Worm (Caenorhabditis elegans) whole organism, L1 larva: ENCODE measurements around the gene F47C12.8.

Experiments
- C34B4.2 ChIP-seq: sonication (generic microtip); optimal IDR thresholded peaks from 2 replicates; lab custom pipeline; 2017; ENCODE audit warnings: mild to moderate bottlenecking, missing genetic modification characterization, missing compliant biosample characterization
- F16B12.6 ChIP-seq: fragments of 150-350 bp; optimal IDR thresholded peaks from 2 replicates; lab custom pipeline; 2014; ENCODE audit warnings: missing biosample characterization, missing genetic modification characterization
- aha-1 ChIP-seq: fragments of 150-350 bp; optimal IDR thresholded peaks from 2 replicates; lab custom pipeline; 2014; ENCODE audit warnings: missing biosample characterization, missing genetic modification characterization
- alr-1 ChIP-seq: fragments of 200-800 bp; sonication (Bioruptor generic); optimal IDR thresholded peaks from 2 replicates; lab custom pipeline; 2018; ENCODE audit warnings: borderline replicate concordance, mild to moderate bottlenecking, missing genetic modification characterization, missing compliant biosample characterization
- ceh-88 ChIP-seq: fragments of 200-800 bp; sonication (Bioruptor generic); IDR thresholded peaks from 2 replicates; pipeline ENCODE4 v1.3.6; 2022; ENCODE audit warnings: missing genetic modification characterization, missing compliant biosample characterization
- dpl-1 ChIP-seq, 3 experiments: fragments of 150-350 bp in 2 of 3; sonication (generic microtip) in 1 of 3; optimal IDR thresholded peaks; 2 replicates each; lab custom pipeline; 2014 to 2017; ENCODE audit warnings: missing biosample characterization in 3 of 3, missing genetic modification characterization in 3 of 3, missing genetic modification reagents in 3 of 3
- efl-1 ChIP-seq, 4 experiments: fragments of 150-350 bp; optimal IDR thresholded peaks in 3 of 4; peaks in 1 of 4; 1 replicate in 1 of 4; 2 replicates in 3 of 4; lab custom pipeline; 2014; ENCODE audit warnings: missing biosample characterization in 2 of 4, missing genetic modification characterization in 2 of 4, missing genetic modification reagents in 2 of 4
- efl-3 ChIP-seq: fragments of 200-800 bp; sonication (Bioruptor generic); optimal IDR thresholded peaks from 2 replicates; lab custom pipeline; 2018; ENCODE audit warnings: mild to moderate bottlenecking, missing genetic modification characterization, missing compliant biosample characterization
- egl-13 ChIP-seq: sonication (generic microtip); optimal IDR thresholded peaks from 2 replicates; lab custom pipeline; 2016; ENCODE audit warnings: missing genotype, missing genetic modification reagents, missing genetic modification characterization, missing compliant biosample characterization
- elt-2 ChIP-seq: sonication (generic microtip); optimal IDR thresholded peaks from 2 replicates; lab custom pipeline; 2016; ENCODE audit warnings: missing genetic modification characterization, mild to moderate bottlenecking, inconsistent platforms, missing compliant biosample characterization, missing genetic modification reagents
- ets-5 ChIP-seq: fragments of 200-800 bp; sonication (Bioruptor generic); IDR thresholded peaks from 2 replicates; pipeline ENCODE4 v1.3.6; 2022; ENCODE audit warnings: missing genetic modification characterization, missing compliant biosample characterization
- fkh-10 ChIP-seq: sonication (generic microtip); optimal IDR thresholded peaks from 2 replicates; lab custom pipeline; 2017; ENCODE audit warnings: missing biosample characterization, missing genetic modification reagents, missing genetic modification characterization
- fkh-4 ChIP-seq: sonication (generic microtip); optimal IDR thresholded peaks from 2 replicates; lab custom pipeline; 2016; ENCODE audit warnings: missing compliant biosample characterization, missing genetic modification characterization, borderline replicate concordance
- fos-1 ChIP-seq: fragments of 150-350 bp; optimal IDR thresholded peaks from 2 replicates; lab custom pipeline; 2014; ENCODE audit warnings: missing biosample characterization, missing genetic modification characterization
- hlh-17 ChIP-seq: fragments of 200-800 bp; sonication (Bioruptor generic); optimal IDR thresholded peaks from 2 replicates; lab custom pipeline; 2018; ENCODE audit warnings: missing genetic modification characterization, mild to moderate bottlenecking, missing compliant biosample characterization, moderate library complexity, borderline replicate concordance
- hlh-4 ChIP-seq: sonication (generic microtip); optimal IDR thresholded peaks from 2 replicates; lab custom pipeline; 2016; ENCODE audit warnings: mild to moderate bottlenecking, missing genetic modification characterization, missing compliant biosample characterization
- hpl-2 ChIP-seq: fragments of 150-350 bp; optimal IDR thresholded peaks from 2 replicates; lab custom pipeline; 2014; ENCODE audit warnings: missing biosample characterization, missing genetic modification reagents, missing genetic modification characterization
- irx-1 ChIP-seq: sonication (generic microtip); optimal IDR thresholded peaks from 2 replicates; lab custom pipeline; 2016; ENCODE audit warnings: missing genetic modification characterization, missing compliant biosample characterization
- isw-1 ChIP-seq: fragments of 200-800 bp; sonication (Bioruptor generic); IDR thresholded peaks from 2 replicates; pipeline ENCODE4 v1.3.6; 2022; ENCODE audit warnings: missing genetic modification characterization, missing compliant biosample characterization
- jun-1 ChIP-seq: fragments of 150-350 bp; optimal IDR thresholded peaks from 2 replicates; lab custom pipeline; 2014; ENCODE audit warnings: missing biosample characterization, missing genetic modification reagents, missing genetic modification characterization
- lin-13 ChIP-seq: fragments of 150-350 bp; optimal IDR thresholded peaks from 2 replicates; lab custom pipeline; 2014; ENCODE audit warnings: missing biosample characterization, missing genetic modification reagents, missing genetic modification characterization
- lin-14 ChIP-seq: fragments of 200-800 bp; sonication (Bioruptor generic); optimal IDR thresholded peaks from 2 replicates; lab custom pipeline; 2018; ENCODE audit warnings: mild to moderate bottlenecking, missing genetic modification characterization, moderate library complexity, missing compliant biosample characterization
- lin-35 ChIP-seq, 2 experiments: fragments of 150-350 bp; optimal IDR thresholded peaks; 2 replicates each; lab custom pipeline; 2014; ENCODE audit warnings: missing biosample characterization in 2 of 2, missing genetic modification characterization in 2 of 2, missing genetic modification reagents in 2 of 2
- lin-39 ChIP-seq: fragments of 150-350 bp; optimal IDR thresholded peaks from 2 replicates; lab custom pipeline; 2014; ENCODE audit warnings: missing biosample characterization, missing genetic modification reagents, missing genetic modification characterization
- mab-9 ChIP-seq: fragments of 200-800 bp; sonication (Bioruptor generic); IDR thresholded peaks from 2 replicates; pipeline ENCODE4 v1.3.6; 2022; ENCODE audit warnings: missing genetic modification reagents, missing genetic modification characterization, missing compliant biosample characterization
- mdl-1 ChIP-seq, 2 experiments: fragments of 150-350 bp; optimal IDR thresholded peaks; 2 replicates each; lab custom pipeline; 2014 to 2017; ENCODE audit warnings: missing biosample characterization in 2 of 2, missing genetic modification characterization in 2 of 2, inconsistent platforms in 1 of 2
- mef-2 ChIP-seq: fragments of 150-350 bp; optimal IDR thresholded peaks from 2 replicates; lab custom pipeline; 2014; ENCODE audit warnings: missing biosample characterization, missing genetic modification characterization
- nhr-237 ChIP-seq: fragments of 150-350 bp; optimal IDR thresholded peaks from 2 replicates; lab custom pipeline; 2014; ENCODE audit warnings: missing biosample characterization, missing genetic modification characterization
- nhr-28 ChIP-seq: fragments of 150-350 bp; optimal IDR thresholded peaks from 2 replicates; lab custom pipeline; 2014; ENCODE audit warnings: missing biosample characterization, missing genetic modification characterization
- nhr-71 ChIP-seq: sonication (generic microtip); optimal IDR thresholded peaks from 2 replicates; lab custom pipeline; 2016; ENCODE audit warnings: mild to moderate bottlenecking, missing genetic modification characterization, moderate library complexity, missing compliant biosample characterization
- nhr-76 ChIP-seq: sonication (generic microtip); optimal IDR thresholded peaks from 2 replicates; lab custom pipeline; 2017; ENCODE audit warnings: missing biosample characterization, missing genetic modification characterization
- nhr-84 ChIP-seq: sonication (generic microtip); optimal IDR thresholded peaks from 2 replicates; lab custom pipeline; 2017; ENCODE audit warnings: missing biosample characterization, missing genetic modification characterization
- nhr-90 ChIP-seq: sonication (generic microtip); optimal IDR thresholded peaks from 2 replicates; lab custom pipeline; 2016; ENCODE audit warnings: mild to moderate bottlenecking, missing genetic modification characterization, missing compliant biosample characterization; ENCODE audit not compliant: poor library complexity
- pag-3 ChIP-seq: sonication (generic microtip); optimal IDR thresholded peaks from 2 replicates; lab custom pipeline; 2017; ENCODE audit warnings: missing genetic modification characterization, mild to moderate bottlenecking, missing compliant biosample characterization, antibody characterized with exemption, borderline replicate concordance; ENCODE audit not compliant: insufficient read depth
- pax-3 ChIP-seq: fragments of 200-800 bp; sonication (Bioruptor generic); optimal IDR thresholded peaks from 2 replicates; lab custom pipeline; 2018; ENCODE audit warnings: mild to moderate bottlenecking, missing genetic modification characterization, moderate library complexity, missing compliant biosample characterization
- pqm-1 ChIP-seq: sonication (generic microtip); optimal IDR thresholded peaks from 3 replicates; lab custom pipeline; 2017; ENCODE audit warnings: missing biosample characterization, missing genetic modification characterization
- snpc-4 ChIP-seq: fragments of 150-350 bp; optimal IDR thresholded peaks from 2 replicates; lab custom pipeline; 2014; ENCODE audit warnings: missing biosample characterization, missing genetic modification characterization
- sox-4 ChIP-seq: sonication (generic microtip); optimal IDR thresholded peaks from 2 replicates; lab custom pipeline; 2016; ENCODE audit warnings: missing genetic modification characterization, missing compliant biosample characterization
- sptf-1 ChIP-seq: fragments of 150-350 bp; optimal IDR thresholded peaks from 2 replicates; lab custom pipeline; 2014; ENCODE audit warnings: missing biosample characterization, missing genetic modification characterization
- swsn-7 ChIP-seq: sonication (generic microtip); optimal IDR thresholded peaks from 2 replicates; lab custom pipeline; 2016; ENCODE audit warnings: missing genetic modification characterization, missing compliant biosample characterization
- tlp-1 ChIP-seq: fragments of 150-350 bp; optimal IDR thresholded peaks from 2 replicates; lab custom pipeline; 2014; ENCODE audit warnings: missing biosample characterization, missing genetic modification characterization
- unc-130 ChIP-seq: fragments of 150-350 bp; optimal IDR thresholded peaks from 2 replicates; lab custom pipeline; 2017; ENCODE audit warnings: missing biosample characterization, missing genetic modification characterization, inconsistent platforms
- unc-86 ChIP-seq: sonication (generic microtip); optimal IDR thresholded peaks from 2 replicates; lab custom pipeline; 2016; ENCODE audit warnings: missing genetic modification characterization, missing compliant biosample characterization
- unc-98 ChIP-seq: fragments of 200-800 bp; sonication (Bioruptor generic); IDR thresholded peaks from 2 replicates; pipeline ENCODE4 v1.3.6; 2022; ENCODE audit warnings: missing genetic modification characterization, missing compliant biosample characterization
- ztf-11 ChIP-seq, 2 experiments: sonication (generic microtip); optimal IDR thresholded peaks; 2 replicates each; lab custom pipeline; 2016 to 2017; ENCODE audit warnings: missing genetic modification characterization in 2 of 2, missing biosample characterization in 1 of 2, missing compliant biosample characterization in 1 of 2

Gene F47C12.8

DNA sequence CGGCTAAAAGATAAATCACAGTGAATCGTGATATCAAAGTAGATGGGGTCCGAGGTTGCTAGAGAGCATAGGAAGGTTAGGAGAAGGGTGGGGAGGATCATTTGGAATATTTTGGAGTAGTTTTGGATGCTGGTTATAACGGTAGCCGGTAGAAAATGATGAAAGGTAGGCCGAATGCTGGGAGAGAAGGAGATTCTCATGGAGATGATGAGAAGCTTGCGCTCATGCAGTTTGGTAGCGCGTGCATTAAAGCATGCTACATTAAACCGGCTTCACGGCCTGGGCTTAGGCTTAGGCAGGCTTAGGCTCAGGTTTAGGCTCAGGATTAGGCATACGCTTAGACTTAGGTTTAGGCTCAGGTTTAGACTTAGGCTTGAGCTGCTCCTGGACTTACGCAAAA lies 4.1 kb downstream of the F47C12.8 start, which contains the start of gene F47C12.13 (continued):
- TF ChIP-seq egl-13 (tag; lab: Kevin White, UChicago) (no peak), fkh-4 (tag; lab: Kevin White, UChicago) (no peak)
- TF ChIP-seq, all 84 proteins: peak for 0

- TF ChIP-seq efl-1 (optimal IDR thresholded peaks at IDR 0.05; lab: Kevin White, UChicago) (no peak), efl-1 (GFP tag; optimal IDR thresholded peaks at IDR 0.05 in 1 of 2; lab: Kevin White, UChicago) (no peak), swsn-7 (no peak), nhr-28 (tag; lab: Kevin White, UChicago) (no peak), mab-9 (GFP tag; lab: Robert Waterston, UW) (no peak), C34B4.2 (no peak), aha-1 (tag; lab: Kevin White, UChicago) (no peak), hlh-4 (tag; lab: Kevin White, UChicago) (no peak), tlp-1 (no peak), nhr-237 (tag; lab: Kevin White, UChicago) (no peak), pax-3 (tag; lab: Kevin White, UChicago) (no peak), unc-86 (tag; lab: Kevin White, UChicago) (no peak), isw-1 (GFP tag; lab: Robert Waterston, UW) (no peak), hlh-17 (GFP tag; lab: Kevin White, UChicago) (no peak), ets-5 (GFP tag; lab: Robert Waterston, UW) (no peak), ceh-88 (GFP tag; lab: Robert Waterston, UW) (no peak), nhr-76 (tag; lab: Kevin White, UChicago) (no peak), snpc-4 (tag; lab: Kevin White, UChicago) (no peak), nhr-84 (no peak), F16B12.6 (tag; lab: Kevin White, UChicago) (no peak), mef-2 (tag; lab: Kevin White, UChicago) (no peak)
These were observed 5.1 kb downstream of the F47C12.8 start, which contains the start of gene F47C12.6 for ce11 chrIV:3993292-3993691. TSS of gene F47C12.6 (minus strand) at chrIV:3993392.

- TF ChIP-seq pqm-1 (tag; lab: Kevin White, UChicago) (peak; percentile 98), ztf-11 (tag; optimal IDR thresholded peaks at IDR 0.05; lab: Kevin White, UChicago) (no peak), alr-1 (tag; lab: Kevin White, UChicago) (no peak), egl-13 (tag; lab: Kevin White, UChicago) (no peak), elt-2 (tag; lab: Kevin White, UChicago) (peak; percentile 100), lin-35 (GFP tag; optimal IDR thresholded peaks at IDR 0.05; lab: Kevin White, UChicago) (peak in 1 of 2 experiments; percentile 61), pax-3 (tag; lab: Kevin White, UChicago) (peak; percentile 67), jun-1 (tag; lab: Kevin White, UChicago) (peak; percentile 98), mdl-1 (tag; optimal IDR thresholded peaks at IDR 0.05; lab: Kevin White, UChicago) (peak in 1 of 2 experiments; percentile 45), tlp-1 (peak; percentile 87), fos-1 (tag; lab: Kevin White, UChicago) (no peak), nhr-90 (tag; lab: Kevin White, UChicago) (peak; percentile 3), pag-3 (no peak), irx-1 (tag; lab: Kevin White, UChicago) (no peak)
- TF ChIP-seq, all 84 proteins: peak for 8
These were observed 9.7 kb downstream of the F47C12.8 start, which contains the start of gene clec-78 for ce11 chrIV:3988638-3989152. TSS of gene clec-78 (plus strand) at chrIV:3989102.

DNA sequence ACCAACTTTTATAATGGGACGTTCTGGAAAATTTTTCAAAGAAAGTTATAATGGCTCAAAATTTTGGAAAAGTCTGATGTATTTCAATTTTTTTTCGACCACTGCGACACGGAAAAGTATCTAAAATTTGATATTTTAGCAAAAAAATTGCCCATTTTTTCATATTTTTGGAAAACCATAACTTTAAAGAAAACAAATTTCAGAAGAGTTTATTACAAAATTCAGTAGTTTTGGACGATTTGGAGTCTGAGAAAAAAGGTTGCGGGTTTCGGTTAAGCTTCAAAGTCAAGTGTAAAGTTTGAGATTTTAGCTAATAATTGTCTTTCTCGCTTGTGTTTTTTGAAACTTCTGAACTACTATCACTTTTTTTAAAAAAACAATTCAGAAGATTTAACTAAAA lies 10.3 kb downstream of the F47C12.8 start:
- TF ChIP-seq nhr-71 (no peak), irx-1 (tag; lab: Kevin White, UChicago) (no peak), fkh-10 (GFP tag; lab: Kevin White, UChicago) (no peak), pag-3 (no peak), dpl-1 (GFP tag; optimal IDR thresholded peaks at IDR 0.05; lab: Kevin White, UChicago) (no peak), unc-86 (tag; lab: Kevin White, UChicago) (no peak), hpl-2 (GFP tag; lab: Kevin White, UChicago) (no peak), tlp-1 (no peak), mef-2 (tag; lab: Kevin White, UChicago) (no peak), pqm-1 (tag; lab: Kevin White, UChicago) (no peak), lin-39 (no peak), sox-4 (tag; lab: Kevin White, UChicago) (no peak), lin-14 (no peak), unc-98 (no peak), lin-13 (GFP tag; lab: Kevin White, UChicago) (no peak), sptf-1 (tag; lab: Kevin White, UChicago) (no peak), unc-130 (tag; lab: Kevin White, UChicago) (no peak), efl-3 (GFP tag; lab: Kevin White, UChicago) (no peak)
